Fruit fly (Drosophila melanogaster): Measurements from ENCODE around the gene RhoGAP71E.

The RhoGAP71E gene

dm6 chr3L:15566484-15566955, 22.1 kb upstream of the RhoGAP71E start:
- TF ChIP-seq schlank (tag; optimal IDR thresholded peaks at IDR 0.05) (peak; percentile 82), mld (GFP tag; IDR thresholded peaks at IDR 0.05; ENCODE audit: partially characterized antibody) (peak; percentile 43; the same call in 1 of the 3 replicates), tgo (GFP tag; IDR thresholded peaks at IDR 0.05) (peak; percentile 30; the same call in 1 of the 3 replicates), CG15601 (tag; optimal IDR thresholded peaks at IDR 0.05) (peak; percentile 74), CG10431 (GFP tag; optimal IDR thresholded peaks at IDR 0.05) (peak; percentile 100), CG43689 (GFP tag; IDR thresholded peaks at IDR 0.05) (no peak; the same call in 1 of the 2 replicates), CG15269 (tag; optimal IDR thresholded peaks at IDR 0.05) (no peak), gem (tag; optimal IDR thresholded peaks at IDR 0.05) (no peak), CG12744 (GFP tag; optimal IDR thresholded peaks at IDR 0.05) (peak; percentile 51), CG14710 (tag; optimal IDR thresholded peaks at IDR 0.05) (peak; percentile 29), CG2875 (GFP tag; optimal IDR thresholded peaks at IDR 0.05) (peak; percentile 78), Asciz (GFP tag; optimal IDR thresholded peaks at IDR 0.05) (peak; percentile 84), Bdp1 (GFP tag; optimal IDR thresholded peaks at IDR 0.05) (peak; percentile 3), CG17912 (GFP tag; optimal IDR thresholded peaks at IDR 0.05) (peak; percentile 83), CG6813 (GFP tag; optimal IDR thresholded peaks at IDR 0.05) (peak; percentile 87), Scr (GFP tag; IDR thresholded peaks at IDR 0.05; ENCODE audit: partially characterized antibody) (no peak), CG12219 (GFP tag; optimal IDR thresholded peaks at IDR 0.05) (peak; percentile 78), pros (GFP tag; optimal IDR thresholded peaks at IDR 0.05) (peak; percentile 23), CG15073 (GFP tag; optimal IDR thresholded peaks at IDR 0.05) (no peak), Blimp-1 (GFP tag; optimal IDR thresholded peaks at IDR 0.05) (no peak), jumu (GFP tag; optimal IDR thresholded peaks at IDR 0.05) (peak; percentile 42), zfh1 (GFP tag; IDR thresholded peaks at IDR 0.05) (peak; percentile 65; the same call in 2 of the 3 replicates), otp (GFP tag; IDR thresholded peaks at IDR 0.05) (peak; percentile 52; the same call in 1 of the 3 replicates), tx (GFP tag; optimal IDR thresholded peaks at IDR 0.05) (no peak), insv (GFP tag; optimal IDR thresholded peaks at IDR 0.05) (peak in 1 of 2 experiments; percentile 53), CG18262 (tag; optimal IDR thresholded peaks at IDR 0.05) (peak; percentile 48), Med (GFP tag) (peak; percentile 96), bsh (GFP tag; optimal IDR thresholded peaks at IDR 0.05) (peak in 1 of 2 experiments; percentile 56), dmrt11E (tag; optimal IDR thresholded peaks at IDR 0.05) (peak; percentile 4), CHES-1-like (GFP tag; optimal IDR thresholded peaks at IDR 0.05) (peak; percentile 87), CG13775 (GFP tag; optimal IDR thresholded peaks at IDR 0.05) (peak; percentile 42), CG8765 (GFP tag; IDR thresholded peaks at IDR 0.05) (no peak), CG3407 (GFP tag; optimal IDR thresholded peaks at IDR 0.05) (peak; percentile 65), nerfin-2 (GFP tag; IDR thresholded peaks at IDR 0.05; ENCODE audit: partially characterized antibody) (no peak), B-H2 (GFP tag; optimal IDR thresholded peaks at IDR 0.05) (peak; percentile 75), prd (optimal IDR thresholded peaks at IDR 0.05) (no peak), prd (GFP tag; IDR thresholded peaks at IDR 0.05) (peak; percentile 19; the same call in 1 of the 3 replicates), grau (tag; optimal IDR thresholded peaks at IDR 0.05) (peak; percentile 48), croc (GFP tag; conservative IDR thresholded peaks at IDR 0.05) (no peak), CG6854 (GFP tag; optimal IDR thresholded peaks at IDR 0.05) (peak; percentile 73), Lim3 (GFP tag; IDR thresholded peaks at IDR 0.05) (no peak), maf-S (GFP tag; optimal IDR thresholded peaks at IDR 0.05) (peak; percentile 44), CG9817 (tag; optimal IDR thresholded peaks at IDR 0.05) (peak; percentile 36), CG3281 (GFP tag; optimal IDR thresholded peaks at IDR 0.05) (peak; percentile 78), ATbp (GFP tag; optimal IDR thresholded peaks at IDR 0.05) (peak; percentile 88), CG8281 (tag; optimal IDR thresholded peaks at IDR 0.05) (peak; percentile 55), caup (GFP tag; optimal IDR thresholded peaks at IDR 0.05; ENCODE audit: severe bottlenecking) (peak; percentile 91), CG1647 (GFP tag; optimal IDR thresholded peaks at IDR 0.05) (peak; percentile 30), CG7271 (tag; optimal IDR thresholded peaks at IDR 0.05) (peak; percentile 49)

Measured in whole organism, embryonic.